Worm (Caenorhabditis elegans) whole organism, young adult: ENCODE data around the gene D1005.4.
A peak's percentile ranks its signal among the peaks of the same experiment; 100 is the strongest.

Experiments
- B0035.1 ChIP-seq: sonication (generic microtip); optimal IDR thresholded peaks from 2 replicates; lab custom pipeline; 2016; ENCODE audit warnings: missing genetic modification characterization, mild to moderate bottlenecking, missing compliant biosample characterization, missing genotype, missing genetic modification reagents
- C17E4.6 ChIP-seq: fragments of 200-800 bp; sonication (Bioruptor generic); IDR thresholded peaks from 2 replicates; pipeline ENCODE4 v1.3.6; 2022; ENCODE audit warnings: missing genetic modification reagents, missing genetic modification characterization, missing compliant biosample characterization
- F37B4.10 ChIP-seq: fragments of 200-800 bp; sonication (Bioruptor generic); IDR thresholded peaks from 2 replicates; pipeline ENCODE4 v1.3.6; 2022; ENCODE audit warnings: missing genetic modification characterization, missing compliant biosample characterization
- F57A8.1 ChIP-seq: fragments of 200-800 bp; sonication (Bioruptor generic); optimal IDR thresholded peaks from 2 replicates; lab custom pipeline; 2018; ENCODE audit warnings: mild to moderate bottlenecking, missing genetic modification characterization, moderate library complexity, missing compliant biosample characterization
- K12H6.12 ChIP-seq: fragments of 200-800 bp; sonication (Bioruptor generic); optimal IDR thresholded peaks from 2 replicates; lab custom pipeline; 2018; ENCODE audit warnings: mild to moderate bottlenecking, missing genetic modification characterization, missing compliant biosample characterization
- T07F8.4 ChIP-seq: sonication (generic microtip); optimal IDR thresholded peaks from 2 replicates; lab custom pipeline; 2016; ENCODE audit warnings: mild to moderate bottlenecking, missing genetic modification characterization, moderate library complexity, missing compliant biosample characterization
- Y95B8A.8 ChIP-seq: fragments of 200-800 bp; sonication (Bioruptor generic); IDR thresholded peaks from 2 replicates; pipeline ENCODE4 v1.3.6; 2022; ENCODE audit warnings: missing genetic modification reagents, missing genetic modification characterization, missing compliant biosample characterization
- aptf-2 ChIP-seq: fragments of 200-800 bp; sonication (Bioruptor generic); conservative IDR thresholded peaks from 2 replicates; pipeline ENCODE4 v1.3.6; 2022; ENCODE audit warnings: missing genetic modification reagents, missing genetic modification characterization, missing compliant biosample characterization
- athp-1 ChIP-seq: sonication (generic microtip); optimal IDR thresholded peaks from 2 replicates; lab custom pipeline; 2017; ENCODE audit warnings: mild to moderate bottlenecking, missing genetic modification characterization, missing compliant biosample characterization
- attf-3 ChIP-seq: fragments of 200-800 bp; sonication (Bioruptor generic); conservative IDR thresholded peaks from 2 replicates; pipeline ENCODE4 v1.3.6; 2022; ENCODE audit warnings: missing genetic modification reagents, missing genetic modification characterization, missing compliant biosample characterization
- bed-1 ChIP-seq: fragments of 200-800 bp; sonication (Bioruptor generic); IDR thresholded peaks from 2 replicates; pipeline ENCODE4 v1.3.6; 2022; ENCODE audit warnings: missing genetic modification reagents, missing genetic modification characterization, missing compliant biosample characterization
- ccch-3 ChIP-seq: fragments of 200-800 bp; sonication (Bioruptor generic); optimal IDR thresholded peaks from 2 replicates; lab custom pipeline; 2018; ENCODE audit warnings: mild to moderate bottlenecking, missing genetic modification characterization, missing compliant biosample characterization
- cebp-1 ChIP-seq, 2 experiments: fragments of 200-800 bp in 1 of 2; sonication (Bioruptor generic) in 1 of 2; sonication (generic microtip) in 1 of 2; IDR thresholded peaks in 1 of 2; optimal IDR thresholded peaks in 1 of 2; 2 replicates each; pipeline versions ENCODE4 v1.3.6 to Lab custom; 2017 to 2022; ENCODE audit warnings: missing compliant biosample characterization in 2 of 2, missing genetic modification characterization in 2 of 2, mild to moderate bottlenecking in 1 of 2, missing genetic modification reagents in 1 of 2, moderate library complexity in 1 of 2
- ceh-100 ChIP-seq: fragments of 200-800 bp; sonication (Bioruptor generic); IDR thresholded peaks from 2 replicates; pipeline ENCODE4 v1.3.6; 2022; ENCODE audit warnings: missing genetic modification reagents, missing genetic modification characterization, missing compliant biosample characterization
- ceh-79 ChIP-seq: sonication (generic microtip); optimal IDR thresholded peaks from 2 replicates; lab custom pipeline; 2017; ENCODE audit warnings: mild to moderate bottlenecking, missing genetic modification characterization, missing compliant biosample characterization
- ceh-91 ChIP-seq: fragments of 200-800 bp; sonication (Bioruptor generic); IDR thresholded peaks from 2 replicates; pipeline ENCODE4 v1.3.6; 2022; ENCODE audit warnings: missing genetic modification reagents, missing genetic modification characterization, missing compliant biosample characterization
- dpff-1 ChIP-seq: sonication (generic microtip); optimal IDR thresholded peaks from 2 replicates; lab custom pipeline; 2017; ENCODE audit warnings: mild to moderate bottlenecking, missing genetic modification characterization, missing compliant biosample characterization
- egrh-3 ChIP-seq: fragments of 200-800 bp; sonication (Bioruptor generic); IDR thresholded peaks from 2 replicates; pipeline ENCODE4 v1.3.6; 2022; ENCODE audit warnings: missing genetic modification reagents, missing genetic modification characterization, missing compliant biosample characterization
- fkh-3 ChIP-seq: sonication (generic microtip); optimal IDR thresholded peaks from 2 replicates; lab custom pipeline; 2016; ENCODE audit warnings: mild to moderate bottlenecking, missing genetic modification characterization, missing compliant biosample characterization
- gei-17 ChIP-seq: fragments of 200-800 bp; sonication (Bioruptor generic); optimal IDR thresholded peaks from 2 replicates; lab custom pipeline; 2018; ENCODE audit warnings: mild to moderate bottlenecking, missing genetic modification characterization, missing compliant biosample characterization
- hmg-1.2 ChIP-seq: fragments of 200-800 bp; sonication (Bioruptor generic); IDR thresholded peaks from 2 replicates; pipeline ENCODE4 v1.3.6; 2022; ENCODE audit warnings: missing genetic modification reagents, missing genetic modification characterization, missing compliant biosample characterization
- hrde-1 ChIP-seq: sonication (generic microtip); optimal IDR thresholded peaks from 2 replicates; lab custom pipeline; 2016; ENCODE audit warnings: missing genetic modification characterization, mild to moderate bottlenecking, missing compliant biosample characterization, moderate library complexity, missing genotype, missing genetic modification reagents, borderline replicate concordance
- hsf-1 ChIP-seq: fragments of 200-800 bp; sonication (Bioruptor generic); IDR thresholded peaks from 2 replicates; pipeline ENCODE4 v1.3.6; 2022; ENCODE audit warnings: missing genetic modification reagents, missing genetic modification characterization, missing compliant biosample characterization
- let-607 ChIP-seq, 2 experiments: fragments of 200-800 bp in 1 of 2; sonication (Bioruptor generic) in 1 of 2; sonication (generic microtip) in 1 of 2; optimal IDR thresholded peaks; 2 replicates each; lab custom pipeline; 2016 to 2018; ENCODE audit warnings: mild to moderate bottlenecking in 2 of 2, missing compliant biosample characterization in 2 of 2, missing genetic modification characterization in 2 of 2, moderate library complexity in 2 of 2, missing genotype in 1 of 2
- lin-26 ChIP-seq: fragments of 200-800 bp; sonication (Bioruptor generic); IDR thresholded peaks from 2 replicates; pipeline ENCODE4 v1.3.6; 2022; ENCODE audit warnings: missing genetic modification reagents, missing genetic modification characterization, missing compliant biosample characterization
- lin-40 ChIP-seq: sonication (generic microtip); optimal IDR thresholded peaks from 2 replicates; lab custom pipeline; 2016; ENCODE audit warnings: missing genetic modification characterization, mild to moderate bottlenecking, missing compliant biosample characterization, missing genotype, missing genetic modification reagents
- lin-54 ChIP-seq: fragments of 200-800 bp; sonication (Bioruptor generic); optimal IDR thresholded peaks from 2 replicates; lab custom pipeline; 2018; ENCODE audit warnings: mild to moderate bottlenecking, missing genetic modification characterization, missing compliant biosample characterization
- lsl-1 ChIP-seq: fragments of 200-800 bp; sonication (Bioruptor generic); optimal IDR thresholded peaks from 2 replicates; lab custom pipeline; 2018; ENCODE audit warnings: mild to moderate bottlenecking, missing genetic modification characterization, moderate library complexity, missing compliant biosample characterization
- madf-10 ChIP-seq: sonication (generic microtip); optimal IDR thresholded peaks from 2 replicates; lab custom pipeline; 2016; ENCODE audit warnings: mild to moderate bottlenecking, missing genetic modification characterization, missing compliant biosample characterization
- madf-3 ChIP-seq: fragments of 200-800 bp; sonication (Bioruptor generic); IDR thresholded peaks from 2 replicates; pipeline ENCODE4 v1.3.6; 2022; ENCODE audit warnings: missing genetic modification reagents, missing genetic modification characterization, missing compliant biosample characterization
- madf-8 ChIP-seq: fragments of 200-800 bp; sonication (Bioruptor generic); conservative IDR thresholded peaks from 2 replicates; pipeline ENCODE4 v1.3.6; 2022; ENCODE audit warnings: missing genetic modification reagents, missing genetic modification characterization, missing compliant biosample characterization
- nfya-1 ChIP-seq: sonication (generic microtip); optimal IDR thresholded peaks from 2 replicates; lab custom pipeline; 2017; ENCODE audit warnings: antibody characterized with exemption, missing compliant biosample characterization, missing genetic modification characterization, borderline replicate concordance; ENCODE audit not compliant: insufficient read depth
- pbrm-1 ChIP-seq: fragments of 200-800 bp; sonication (Bioruptor generic); IDR thresholded peaks from 2 replicates; pipeline ENCODE4 v1.3.6; 2022; ENCODE audit warnings: missing genetic modification reagents, missing genetic modification characterization, missing compliant biosample characterization
- rcor-1 ChIP-seq: fragments of 200-800 bp; sonication (Bioruptor generic); IDR thresholded peaks from 2 replicates; pipeline ENCODE4 v1.3.6; 2022; ENCODE audit warnings: missing genetic modification reagents, missing genetic modification characterization, missing compliant biosample characterization
- repo-1 ChIP-seq: sonication (generic microtip); optimal IDR thresholded peaks from 2 replicates; lab custom pipeline; 2017; ENCODE audit warnings: mild to moderate bottlenecking, missing genetic modification characterization, missing compliant biosample characterization
- sdz-38 ChIP-seq: sonication (generic microtip); optimal IDR thresholded peaks from 2 replicates; lab custom pipeline; 2016; ENCODE audit warnings: missing genotype, missing genetic modification characterization, missing compliant biosample characterization
- snpc-1.3 ChIP-seq: sonication (generic microtip); optimal IDR thresholded peaks from 2 replicates; lab custom pipeline; 2017; ENCODE audit warnings: missing genetic modification characterization, mild to moderate bottlenecking, missing compliant biosample characterization, antibody characterized with exemption, moderate library complexity, missing genotype, missing genetic modification reagents; ENCODE audit not compliant: insufficient read depth
- snpc-4 ChIP-seq, 5 experiments: fragments of 150-350 bp in 1 of 5; sonication (generic microtip) in 4 of 5; optimal IDR thresholded peaks; 2 replicates each; lab custom pipeline; 2014 to 2018; ENCODE audit warnings: missing genetic modification characterization in 5 of 5, missing biosample characterization in 3 of 5, antibody characterized with exemption in 2 of 5, mild to moderate bottlenecking in 2 of 5, missing compliant biosample characterization in 2 of 5, missing genotype in 2 of 5, moderate library complexity in 2 of 5, missing genetic modification reagents in 1 of 5
- somi-1 ChIP-seq: fragments of 200-800 bp; sonication (Bioruptor generic); optimal IDR thresholded peaks from 2 replicates; lab custom pipeline; 2018; ENCODE audit warnings: mild to moderate bottlenecking, missing genetic modification characterization, missing compliant biosample characterization
- sptf-2 ChIP-seq: fragments of 200-800 bp; sonication (Bioruptor generic); optimal IDR thresholded peaks from 2 replicates; lab custom pipeline; 2018; ENCODE audit warnings: mild to moderate bottlenecking, missing genetic modification characterization, missing compliant biosample characterization
- unc-130 ChIP-seq: sonication (generic microtip); optimal IDR thresholded peaks from 2 replicates; lab custom pipeline; 2016; ENCODE audit warnings: missing genetic modification reagents, missing genetic modification characterization, missing compliant biosample characterization
- ztf-26 ChIP-seq: sonication (generic microtip); optimal IDR thresholded peaks from 2 replicates; lab custom pipeline; 2017; ENCODE audit warnings: missing genetic modification characterization, missing compliant biosample characterization

D1005.4 gene

DNA sequence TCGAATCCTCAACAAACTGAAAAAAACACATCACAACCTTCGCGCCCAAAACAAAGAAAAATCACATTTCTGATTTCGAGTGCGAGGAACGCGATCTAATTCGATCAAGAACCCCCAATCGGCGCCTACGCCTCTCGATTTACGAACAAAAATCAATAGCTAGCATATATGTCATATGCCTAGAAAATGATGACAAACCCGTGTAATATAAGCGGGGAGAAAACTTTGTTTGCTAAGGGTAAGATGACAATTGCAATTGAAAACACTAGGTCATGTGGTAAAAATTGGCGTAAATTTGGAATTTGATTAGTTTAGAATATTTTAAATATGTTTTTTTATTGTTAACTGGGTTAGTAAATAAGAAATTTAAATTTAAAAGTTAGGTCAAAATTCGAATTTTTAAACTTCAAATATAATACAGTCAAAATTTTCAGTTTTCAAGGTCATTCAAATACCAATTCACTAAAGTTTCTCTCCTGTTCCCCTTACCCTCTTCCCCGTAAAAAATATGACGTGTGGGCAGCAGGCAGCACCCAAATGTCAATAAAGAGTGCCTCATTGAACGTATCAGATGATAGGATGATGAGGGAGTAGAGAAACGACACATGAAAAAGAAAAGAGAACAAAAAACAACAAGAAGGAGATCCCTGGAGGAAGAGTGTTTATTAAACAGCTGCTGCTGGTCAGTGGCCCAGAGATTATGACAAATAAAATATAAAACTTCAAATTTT is 29.1 kb downstream of the D1005.4 start (continued):
- 0 out of 2 replicates have a peak, but pooled peaks have one; percentile 5 for TF ChIP-seq hmg-1.2
- TF ChIP-seq egrh-3 (GFP tag; lab: Robert Waterston, UW), result 0 out of 2 replicates have a peak, but pooled peaks have one; percentile 13
- peak; percentile 19 for TF ChIP-seq lin-40 (tag; lab: Kevin White, UChicago)
- TF ChIP-seq T07F8.4 (tag; lab: Kevin White, UChicago), result no peak
- no peak for TF ChIP-seq snpc-4 (GFP tag; optimal IDR thresholded peaks at IDR 0.05; lab: Kevin White, UChicago)
- no peak for TF ChIP-seq snpc-4 (tag; optimal IDR thresholded peaks at IDR 0.05; lab: Kevin White, UChicago)
- peak; percentile 17 for TF ChIP-seq madf-10 (tag; lab: Kevin White, UChicago)
- no peak for TF ChIP-seq lsl-1 (GFP tag; lab: Kevin White, UChicago)
- TF ChIP-seq ceh-100, result no peak
- peak; percentile 35 for TF ChIP-seq K12H6.12
- no peak for TF ChIP-seq fkh-3 (tag; lab: Kevin White, UChicago)
- no peak for TF ChIP-seq B0035.1 (tag; lab: Kevin White, UChicago)

- TF ChIP-seq sdz-38, result no peak
- no peak for TF ChIP-seq snpc-4 (GFP tag; optimal IDR thresholded peaks at IDR 0.05; lab: Kevin White, UChicago)
- TF ChIP-seq snpc-4 (tag; optimal IDR thresholded peaks at IDR 0.05; lab: Kevin White, UChicago), result peak in 2 of 4 experiments; percentile 52
- 0 out of 2 replicates have a peak, but pooled peaks have one; percentile 13 for TF ChIP-seq ceh-91 (GFP tag; lab: Robert Waterston, UW)
- TF ChIP-seq lin-26, result 0 out of 2 replicates have a peak, but pooled peaks have one; percentile 74
- peak; percentile 83 for TF ChIP-seq somi-1 (GFP tag; lab: Kevin White, UChicago)
- peak; percentile 25; the same call in 1 of the 2 replicates for TF ChIP-seq rcor-1 (GFP tag; lab: Robert Waterston, UW)
- TF ChIP-seq lin-40 (tag; lab: Kevin White, UChicago), result peak; percentile 89
- TF ChIP-seq let-607 (tag; optimal IDR thresholded peaks at IDR 0.05; lab: Kevin White, UChicago), result peak; percentile 62 to 80
- TF ChIP-seq F37B4.10 (GFP tag; lab: Robert Waterston, UW), result 0 out of 2 replicates have a peak, but pooled peaks have one; percentile 48
- TF ChIP-seq repo-1 (tag; lab: Kevin White, UChicago), result peak; percentile 49
- peak; percentile 92 for TF ChIP-seq ztf-26 (tag; lab: Kevin White, UChicago)
- TF ChIP-seq gei-17, result peak; percentile 84
- no peak for TF ChIP-seq aptf-2 (GFP tag; lab: Robert Waterston, UW)
- 0 out of 2 replicates have a peak, but pooled peaks have one; percentile 39 for TF ChIP-seq hsf-1 (GFP tag; lab: Robert Waterston, UW)
- TF ChIP-seq attf-3 (GFP tag; lab: Robert Waterston, UW), result peak; percentile 50; the same call in 1 of the 2 replicates
- TF ChIP-seq F57A8.1 (GFP tag; lab: Kevin White, UChicago), result no peak
- peak; percentile 93 for TF ChIP-seq K12H6.12
- peak; percentile 34 for TF ChIP-seq lin-54 (GFP tag; lab: Kevin White, UChicago)
- TF ChIP-seq athp-1 (tag; lab: Kevin White, UChicago), result peak; percentile 21
- TF ChIP-seq Y95B8A.8 (GFP tag; lab: Robert Waterston, UW), result peak; percentile 81; the same call in 1 of the 2 replicates
- TF ChIP-seq cebp-1 (GFP tag; IDR thresholded peaks at IDR 0.05; lab: Robert Waterston, UW), result peak; percentile 100
- TF ChIP-seq cebp-1 (tag; optimal IDR thresholded peaks at IDR 0.05; lab: Kevin White, UChicago), result no peak
- peak; percentile 86 for TF ChIP-seq pbrm-1 (GFP tag; lab: Robert Waterston, UW)
- TF ChIP-seq madf-8 (GFP tag; lab: Robert Waterston, UW), result no peak
- TF ChIP-seq madf-3 (GFP tag; lab: Robert Waterston, UW), result 0 out of 2 replicates have a peak, but pooled peaks have one; percentile 40
- TF ChIP-seq unc-130, result no peak
- no peak for TF ChIP-seq ccch-3 (GFP tag; lab: Kevin White, UChicago)
- TF ChIP-seq snpc-1.3 (tag; lab: Kevin White, UChicago), result no peak
- no peak for TF ChIP-seq dpff-1
- TF ChIP-seq sptf-2 (GFP tag; lab: Kevin White, UChicago), result no peak
- TF ChIP-seq hrde-1 (tag; lab: Kevin White, UChicago), result no peak
- TF ChIP-seq nfya-1 (tag; lab: Kevin White, UChicago), result no peak
- TF ChIP-seq C17E4.6 (GFP tag; lab: Robert Waterston, UW), result no peak
- TF ChIP-seq ceh-79 (tag; lab: Kevin White, UChicago), result no peak
- TF ChIP-seq bed-1 (GFP tag; lab: Robert Waterston, UW), result no peak
Observed at ce11 chrX:1454385-1454784, 31.2 kb downstream of the D1005.4 start.
